Fruit fly (Drosophila melanogaster) whole organism, embryonic: ENCODE measurements around the gene CG9316.

Experiments used
- Adf1 ChIP-seq: fragments of 200-800 bp; sonication (Bioruptor generic); IDR thresholded peaks from 2 replicates; pipeline ENCODE4 v1.3.6; 2022; ENCODE audit warnings: missing biosample characterization, missing genetic modification characterization
- Bgb ChIP-seq: fragments of 200-800 bp; sonication (Bioruptor generic); IDR thresholded peaks from 2 replicates; pipeline ENCODE4 v1.3.6; 2022; ENCODE audit warnings: missing biosample characterization, missing genetic modification characterization; ENCODE audit not compliant: partially characterized antibody
- CG1024 ChIP-seq: fragments of 200-800 bp; sonication (Bioruptor generic); IDR thresholded peaks from 2 replicates; pipeline ENCODE4 v1.3.6; 2022; ENCODE audit warnings: missing biosample characterization, missing genetic modification characterization
- CG10462 ChIP-seq: fragments of 200-800 bp; sonication (Bioruptor generic); optimal IDR thresholded peaks from 2 replicates; lab custom pipeline; 2016; ENCODE audit warnings: missing biosample characterization, missing genetic modification characterization
- CG11093 ChIP-seq: fragments of 200-800 bp; sonication (Bioruptor generic); IDR thresholded peaks from 3 replicates; pipeline ENCODE4 v1.3.6; 2022; ENCODE audit warnings: missing biosample characterization, missing genetic modification characterization
- CG11247 ChIP-seq: fragments of 200-800 bp; sonication (Bioruptor generic); IDR thresholded peaks from 2 replicates; pipeline ENCODE4 v1.3.6; 2022; ENCODE audit warnings: missing biosample characterization, missing genetic modification characterization
- CG11456 ChIP-seq: fragments of 200-800 bp; sonication (Bioruptor generic); IDR thresholded peaks from 3 replicates; pipeline ENCODE4 v1.3.6; 2022; ENCODE audit warnings: missing biosample characterization, missing genetic modification characterization
- CG12744 ChIP-seq: fragments of 200-800 bp; sonication (Bioruptor generic); optimal IDR thresholded peaks from 2 replicates; lab custom pipeline; 2016; ENCODE audit warnings: missing biosample characterization, missing genetic modification characterization
- CG13424 ChIP-seq: fragments of 200-800 bp; sonication (Bioruptor generic); optimal IDR thresholded peaks from 2 replicates; lab custom pipeline; 2019; ENCODE audit warnings: missing biosample characterization, mild to moderate bottlenecking, missing genetic modification characterization, moderate library complexity
- CG1647 ChIP-seq: fragments of 200-800 bp; sonication (Bioruptor generic); optimal IDR thresholded peaks from 3 replicates; lab custom pipeline; 2016; ENCODE audit warnings: missing biosample characterization, missing genetic modification characterization
- CG17568 ChIP-seq: fragments of 200-800 bp; sonication (Bioruptor generic); optimal IDR thresholded peaks from 2 replicates; lab custom pipeline; 2018; ENCODE audit warnings: missing biosample characterization, mild to moderate bottlenecking, missing genetic modification characterization, moderate library complexity
- CG18619 ChIP-seq: fragments of 200-800 bp; sonication (Bioruptor generic); optimal IDR thresholded peaks from 3 replicates; lab custom pipeline; 2017; ENCODE audit warnings: missing biosample characterization, mild to moderate bottlenecking, missing genetic modification characterization
- CG2678 ChIP-seq: fragments of 200-800 bp; sonication (Bioruptor generic); optimal IDR thresholded peaks from 3 replicates; lab custom pipeline; 2019; ENCODE audit warnings: missing biosample characterization, mild to moderate bottlenecking, missing genetic modification characterization, moderate library complexity
- CG30403 ChIP-seq: fragments of 200-800 bp; sonication (Bioruptor generic); optimal IDR thresholded peaks from 3 replicates; lab custom pipeline; 2016; ENCODE audit warnings: missing biosample characterization, missing genetic modification characterization
- CG3065 ChIP-seq: fragments of 200-800 bp; sonication (Bioruptor generic); optimal IDR thresholded peaks from 2 replicates; lab custom pipeline; 2016; ENCODE audit warnings: missing biosample characterization, missing genetic modification characterization
- CG32532 ChIP-seq: fragments of 200-800 bp; sonication (Bioruptor generic); IDR thresholded peaks from 2 replicates; pipeline ENCODE4 v1.3.6; 2022; ENCODE audit warnings: missing biosample characterization, missing genetic modification characterization
- CG32772 ChIP-seq: fragments of 200-800 bp; sonication (Bioruptor generic); IDR thresholded peaks from 2 replicates; pipeline ENCODE4 v1.3.6; 2022; ENCODE audit warnings: missing biosample characterization, missing genetic modification characterization
- CG33213 ChIP-seq: fragments of 200-800 bp; sonication (Bioruptor generic); optimal IDR thresholded peaks from 3 replicates; lab custom pipeline; 2016; ENCODE audit warnings: missing biosample characterization, missing genetic modification characterization
- CG34224 ChIP-seq: fragments of 200-800 bp; sonication (Bioruptor generic); IDR thresholded peaks from 3 replicates; pipeline ENCODE4 v1.3.6; 2022; ENCODE audit warnings: missing biosample characterization, missing genetic modification characterization; ENCODE audit not compliant: partially characterized antibody
- CG34422 ChIP-seq: fragments of 200-800 bp; sonication (Bioruptor generic); IDR thresholded peaks from 3 replicates; pipeline ENCODE4 v1.3.6; 2022; ENCODE audit warnings: missing biosample characterization, missing genetic modification characterization
- CG6791 ChIP-seq: fragments of 200-800 bp; sonication (Bioruptor generic); IDR thresholded peaks from 3 replicates; pipeline ENCODE4 v1.3.6; 2022; ENCODE audit warnings: missing biosample characterization, missing genetic modification characterization; ENCODE audit not compliant: partially characterized antibody
- CG7556 ChIP-seq: fragments of 200-800 bp; sonication (Bioruptor generic); optimal IDR thresholded peaks from 2 replicates; lab custom pipeline; 2017; ENCODE audit warnings: missing biosample characterization, mild to moderate bottlenecking, missing genetic modification characterization
- CG7928 ChIP-seq: fragments of 200-800 bp; sonication (Bioruptor generic); optimal IDR thresholded peaks from 2 replicates; lab custom pipeline; 2017; ENCODE audit warnings: missing biosample characterization, mild to moderate bottlenecking, missing genetic modification characterization
- CG8290 ChIP-seq, 3 experiments: fragments of 200-800 bp; sonication (Bioruptor generic); optimal IDR thresholded peaks; 2 replicates each; lab custom pipeline; 2016 to 2019; ENCODE audit warnings: missing biosample characterization in 3 of 3, missing genetic modification characterization in 3 of 3, mild to moderate bottlenecking in 2 of 3, moderate library complexity in 1 of 3
- CG8944 ChIP-seq: fragments of 200-800 bp; sonication (Bioruptor generic); optimal IDR thresholded peaks from 3 replicates; lab custom pipeline; 2016; ENCODE audit warnings: missing biosample characterization, missing genetic modification characterization
- CG9876 ChIP-seq: fragments of 200-800 bp; sonication (Bioruptor generic); optimal IDR thresholded peaks from 2 replicates; lab custom pipeline; 2016; ENCODE audit warnings: missing biosample characterization, missing genetic modification characterization
- Drgx ChIP-seq: fragments of 200-800 bp; sonication (Bioruptor generic); IDR thresholded peaks from 2 replicates; pipeline ENCODE4 v1.3.6; 2022; ENCODE audit warnings: missing biosample characterization, missing genetic modification characterization
- Elba2 ChIP-seq: fragments of 200-800 bp; sonication (Bioruptor generic); optimal IDR thresholded peaks from 3 replicates; lab custom pipeline; 2016; ENCODE audit warnings: missing biosample characterization, missing genetic modification characterization
- HLHmδ ChIP-seq: fragments of 200-800 bp; sonication (Bioruptor generic); optimal IDR thresholded peaks from 2 replicates; lab custom pipeline; 2018; ENCODE audit warnings: missing biosample characterization, mild to moderate bottlenecking, missing genetic modification characterization, moderate library complexity
- Hr3 ChIP-seq: fragments of 200-800 bp; sonication (Bioruptor generic); optimal IDR thresholded peaks from 3 replicates; lab custom pipeline; 2016; ENCODE audit warnings: missing biosample characterization, missing genetic modification characterization
- Hr78 ChIP-seq, 2 experiments: fragments of 200-800 bp in 1 of 2; fragments of >200 bp in 1 of 2; sonication (Bioruptor generic) in 1 of 2; optimal IDR thresholded peaks; 2 replicates each; lab custom pipeline; 2017 to 2019; ENCODE audit warnings: missing biosample characterization in 2 of 2, missing genetic modification characterization in 2 of 2, mild to moderate bottlenecking in 1 of 2, moderate library complexity in 1 of 2
- Hsf ChIP-seq: fragments of 200-800 bp; sonication (Bioruptor generic); optimal IDR thresholded peaks from 3 replicates; lab custom pipeline; 2016; ENCODE audit warnings: missing biosample characterization, missing genetic modification characterization
- Oli ChIP-seq: fragments of 200-800 bp; sonication (Bioruptor generic); optimal IDR thresholded peaks from 2 replicates; lab custom pipeline; 2018; ENCODE audit warnings: missing biosample characterization, mild to moderate bottlenecking, missing genetic modification characterization, moderate library complexity
- Rfx ChIP-seq: fragments of 200-800 bp; sonication (Bioruptor generic); IDR thresholded peaks from 2 replicates; pipeline ENCODE4 v1.3.6; 2022; ENCODE audit warnings: missing biosample characterization, missing genetic modification characterization
- Scr ChIP-seq: fragments of 200-800 bp; sonication (Bioruptor generic); IDR thresholded peaks from 2 replicates; pipeline ENCODE4 v1.3.6; 2022; ENCODE audit warnings: missing biosample characterization, missing genetic modification characterization; ENCODE audit not compliant: partially characterized antibody
- Vsx1 ChIP-seq: fragments of 200-800 bp; sonication (Bioruptor generic); optimal IDR thresholded peaks from 2 replicates; lab custom pipeline; 2017; ENCODE audit warnings: missing biosample characterization, mild to moderate bottlenecking, missing genetic modification characterization, missing genetic modification reagents
- cas ChIP-seq: fragments of 200-800 bp; sonication (Bioruptor generic); IDR thresholded peaks from 2 replicates; pipeline ENCODE4 v1.3.6; 2022; ENCODE audit warnings: missing biosample characterization, missing genetic modification characterization
- cwo ChIP-seq: fragments of 200-800 bp; sonication (Bioruptor generic); optimal IDR thresholded peaks from 3 replicates; lab custom pipeline; 2017; ENCODE audit warnings: missing biosample characterization, missing genetic modification characterization, mild to moderate bottlenecking, moderate library complexity, missing genetic modification reagents
- dmrt11E ChIP-seq: fragments of 200-800 bp; sonication (Bioruptor generic); optimal IDR thresholded peaks from 3 replicates; lab custom pipeline; 2018; ENCODE audit warnings: missing biosample characterization, mild to moderate bottlenecking, missing genetic modification characterization, moderate library complexity
- exex ChIP-seq: fragments of 200-800 bp; sonication (Bioruptor generic); optimal IDR thresholded peaks from 4 replicates; lab custom pipeline; 2018; ENCODE audit warnings: missing biosample characterization, mild to moderate bottlenecking, missing genetic modification characterization, moderate library complexity
- eyg ChIP-seq: fragments of 200-800 bp; sonication (Bioruptor generic); optimal IDR thresholded peaks from 3 replicates; lab custom pipeline; 2016; ENCODE audit warnings: missing biosample characterization, missing genetic modification characterization
- lbe ChIP-seq: fragments of 200-800 bp; sonication (Bioruptor generic); optimal IDR thresholded peaks from 2 replicates; lab custom pipeline; 2016; ENCODE audit warnings: missing biosample characterization, mild to moderate bottlenecking, missing genetic modification characterization
- nmo ChIP-seq: fragments of 200-800 bp; sonication (Bioruptor generic); optimal IDR thresholded peaks from 2 replicates; lab custom pipeline; 2018; ENCODE audit warnings: missing biosample characterization, mild to moderate bottlenecking, missing genetic modification characterization, moderate library complexity
- org-1 ChIP-seq: fragments of 200-800 bp; sonication (Bioruptor generic); optimal IDR thresholded peaks from 2 replicates; lab custom pipeline; 2017; ENCODE audit warnings: missing biosample characterization, missing genetic modification characterization
- row ChIP-seq: fragments of 200-800 bp; sonication (Bioruptor generic); IDR thresholded peaks from 3 replicates; pipeline ENCODE4 v1.3.6; 2022; ENCODE audit warnings: missing biosample characterization, missing genetic modification characterization
- schlank ChIP-seq: fragments of 200-800 bp; sonication (Bioruptor generic); optimal IDR thresholded peaks from 2 replicates; lab custom pipeline; 2018; ENCODE audit warnings: missing biosample characterization, mild to moderate bottlenecking, missing genetic modification characterization
- tio ChIP-seq: fragments of 200-800 bp; sonication (Bioruptor generic); optimal IDR thresholded peaks from 2 replicates; lab custom pipeline; 2017; ENCODE audit warnings: missing biosample characterization, missing genetic modification characterization, inconsistent platforms
- tll ChIP-seq, 2 experiments: fragments of 200-800 bp in 1 of 2; fragments of >200 bp in 1 of 2; sonication (Bioruptor generic) in 1 of 2; optimal IDR thresholded peaks; 2 replicates each; lab custom pipeline; 2017 to 2019; ENCODE audit warnings: missing biosample characterization in 2 of 2, missing genetic modification characterization in 2 of 2, mild to moderate bottlenecking in 1 of 2, moderate library complexity in 1 of 2
- zfh1 ChIP-seq: fragments of 200-800 bp; sonication (Bioruptor generic); IDR thresholded peaks from 3 replicates; pipeline ENCODE4 v1.3.6; 2022; ENCODE audit warnings: missing biosample characterization, missing genetic modification characterization

The CG9316 gene

DNA sequence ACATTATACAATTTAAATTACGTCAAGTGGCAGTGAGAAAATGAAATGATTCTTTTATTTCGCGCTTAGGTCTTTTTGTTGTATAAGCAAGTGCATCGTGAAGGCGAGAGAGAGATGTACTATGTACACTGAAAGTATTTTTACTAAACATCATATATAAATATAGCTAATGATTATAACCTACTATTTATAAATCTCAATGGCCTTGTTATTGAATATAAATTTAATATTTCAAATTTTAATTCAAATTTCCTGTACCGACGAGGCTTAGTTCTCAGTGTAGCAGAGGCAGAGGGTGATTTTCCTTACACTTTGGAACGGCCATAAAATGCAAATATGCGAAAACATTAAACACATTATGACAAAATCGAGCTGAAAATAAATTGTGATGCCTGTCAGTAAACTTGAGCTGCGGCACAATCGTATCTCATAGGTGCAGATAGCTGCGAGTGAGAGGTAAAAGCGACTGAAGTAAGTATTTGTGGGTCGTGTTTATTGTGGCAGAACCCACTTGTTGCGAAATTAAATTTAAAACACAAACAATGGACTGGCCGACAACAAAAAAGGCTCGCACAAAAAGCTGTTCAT lies 35.7 kb upstream of the CG9316 start (continued):
- peak; percentile 16; the same call in 1 of the 2 replicates for TF ChIP-seq CG32772
- no peak for TF ChIP-seq CG7556
- TF ChIP-seq CG13424 (tag; lab: Kevin White, UChicago): peak; percentile 45
- no peak for TF ChIP-seq CG33213 (GFP tag; lab: Kevin White, UChicago)
- no peak for TF ChIP-seq eyg (GFP tag; lab: Kevin White, UChicago)
- TF ChIP-seq CG6791 (GFP tag; lab: Robert Waterston, UW): no peak
- TF ChIP-seq lbe (GFP tag; lab: Kevin White, UChicago): peak; percentile 79
- no peak for TF ChIP-seq cas
- TF ChIP-seq dmrt11E (tag; lab: Kevin White, UChicago): peak; percentile 55
- 0 out of 3 replicates have a peak, but pooled peaks have one; percentile 11 for TF ChIP-seq CG34422
- TF ChIP-seq CG1647: no peak
- peak; percentile 52 for TF ChIP-seq nmo (GFP tag; lab: Kevin White, UChicago)
- peak; percentile 25 for TF ChIP-seq Hr3 (GFP tag; lab: Kevin White, UChicago)
- no peak for TF ChIP-seq Hr78 (GFP tag; optimal IDR thresholded peaks at IDR 0.05; lab: Kevin White, UChicago)
- TF ChIP-seq Bgb (GFP tag; lab: Robert Waterston, UW): no peak
- TF ChIP-seq tio (GFP tag; lab: Kevin White, UChicago): peak; percentile 28
- TF ChIP-seq CG11247 (GFP tag; lab: Robert Waterston, UW): peak; percentile 7; the same call in 1 of the 2 replicates
- no peak for TF ChIP-seq CG17568 (GFP tag; lab: Kevin White, UChicago)
- peak; percentile 56 for TF ChIP-seq CG2678
- no peak for TF ChIP-seq Scr (GFP tag; lab: Robert Waterston, UW)
- TF ChIP-seq CG8290 (GFP tag; optimal IDR thresholded peaks at IDR 0.05; lab: Kevin White, UChicago): no peak
- no peak for TF ChIP-seq CG8290 (tag; optimal IDR thresholded peaks at IDR 0.05; lab: Kevin White, UChicago)
- TF ChIP-seq CG1024: no peak
- no peak for TF ChIP-seq CG9876
- no peak for TF ChIP-seq Vsx1
- TF ChIP-seq CG7928 (GFP tag; lab: Kevin White, UChicago): no peak
- TF ChIP-seq exex (tag; lab: Kevin White, UChicago): no peak
- peak; percentile 53 for TF ChIP-seq Rfx (GFP tag; lab: Robert Waterston, UW)
- TF ChIP-seq CG30403 (GFP tag; lab: Kevin White, UChicago): peak; percentile 44
- peak; percentile 81 for TF ChIP-seq Drgx
- TF ChIP-seq CG18619 (GFP tag; lab: Kevin White, UChicago): no peak
- TF ChIP-seq zfh1 (GFP tag; lab: Robert Waterston, UW): peak; percentile 35; the same call in 1 of the 3 replicates
- no peak for TF ChIP-seq CG34224 (GFP tag; lab: Robert Waterston, UW)
- TF ChIP-seq tll (GFP tag; optimal IDR thresholded peaks at IDR 0.05; lab: Kevin White, UChicago): no peak
- TF ChIP-seq schlank (tag; lab: Kevin White, UChicago): no peak
- TF ChIP-seq Hsf (GFP tag; lab: Kevin White, UChicago): no peak
- no peak for TF ChIP-seq CG11456 (GFP tag; lab: Robert Waterston, UW)
- TF ChIP-seq CG10462 (GFP tag; lab: Kevin White, UChicago): no peak
- no peak for TF ChIP-seq HLHmδ
- no peak for TF ChIP-seq org-1
- peak; percentile 30 for TF ChIP-seq cwo
- no peak for TF ChIP-seq CG12744 (GFP tag; lab: Kevin White, UChicago)
- peak; percentile 67 for TF ChIP-seq row (GFP tag; lab: Robert Waterston, UW)
- TF ChIP-seq CG32532: peak; percentile 34; the same call in 1 of the 2 replicates
- 0 out of 2 replicates have a peak, but pooled peaks have one; percentile 25 for TF ChIP-seq Adf1
- TF ChIP-seq CG8944 (GFP tag; lab: Kevin White, UChicago): no peak
- TF ChIP-seq CG3065 (GFP tag; lab: Kevin White, UChicago): no peak
- peak; percentile 50 for TF ChIP-seq Oli (tag; lab: Kevin White, UChicago)
- no peak for TF ChIP-seq Elba2
- no peak for TF ChIP-seq CG11093 (GFP tag; lab: Robert Waterston, UW)
